Fruit fly (Drosophila melanogaster): Measurements from ENCODE around the gene JhI-21.

The JhI-21 gene

DNA sequence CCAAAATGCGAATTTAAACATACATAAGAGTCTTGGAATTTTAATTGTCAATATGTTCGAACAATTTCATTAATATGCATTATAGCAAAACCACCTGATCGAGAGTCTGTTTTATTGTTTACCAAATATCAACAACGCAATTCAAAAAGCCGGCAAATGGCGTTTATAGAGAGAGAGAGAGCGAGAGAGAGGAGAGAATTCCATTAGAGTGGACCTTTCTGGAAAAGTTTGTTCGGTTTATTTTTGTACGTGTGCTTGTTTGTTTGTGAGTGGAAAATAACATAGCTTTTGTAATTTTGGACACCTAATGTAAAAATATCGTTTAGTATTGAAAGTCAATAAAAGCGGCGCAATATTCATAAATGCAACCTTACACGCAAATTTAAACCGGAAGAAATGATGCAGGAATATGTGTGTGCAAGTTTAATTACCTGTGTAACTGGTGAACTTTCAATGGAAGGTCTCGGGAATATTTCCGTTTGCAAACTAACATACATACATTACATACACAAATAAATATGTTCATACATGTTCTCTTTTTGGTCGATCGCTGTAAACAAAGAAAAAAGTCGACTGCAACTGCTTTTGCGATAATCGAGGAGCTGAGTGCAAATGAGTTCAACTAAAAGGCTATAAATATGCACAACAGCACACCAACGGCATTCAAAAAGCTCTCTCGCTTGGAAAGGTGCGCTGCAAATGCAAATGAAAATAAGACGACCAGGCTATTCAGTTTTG lies 11.1 kb downstream of the JhI-21 start, which contains the start of gene CG6785:
CG6785 (minus strand) TSS at position 588 of the 738 bp plus-strand sequence.
- TF ChIP-seq aop (GFP tag; IDR thresholded peaks at IDR 0.05) (no peak), Tbp (GFP tag; optimal IDR thresholded peaks at IDR 0.05) (no peak), Bdp1 (GFP tag; optimal IDR thresholded peaks at IDR 0.05) (peak; percentile 68), ind (GFP tag; optimal IDR thresholded peaks at IDR 0.05) (peak; percentile 2), dmrt99B (tag; optimal IDR thresholded peaks at IDR 0.05) (peak; percentile 81), eve (GFP tag; optimal IDR thresholded peaks at IDR 0.05) (no peak), Oli (tag; optimal IDR thresholded peaks at IDR 0.05) (peak; percentile 65), CG2129 (GFP tag; IDR thresholded peaks at IDR 0.05; ENCODE audit: partially characterized antibody) (no peak), Dbx (GFP tag; IDR thresholded peaks at IDR 0.05) (peak; percentile 70; the same call in 2 of the 3 replicates), CG7372 (GFP tag; IDR thresholded peaks at IDR 0.05) (no peak), bsh (GFP tag; optimal IDR thresholded peaks at IDR 0.05) (peak; percentile 73 to 89), tgo (GFP tag; IDR thresholded peaks at IDR 0.05) (no peak), CG17186 (GFP tag; optimal IDR thresholded peaks at IDR 0.05) (peak; percentile 66), CG5953 (GFP tag; IDR thresholded peaks at IDR 0.05) (peak; percentile 68; the same call in 1 of the 2 replicates), CHES-1-like (GFP tag; optimal IDR thresholded peaks at IDR 0.05) (peak; percentile 95), hkb (optimal IDR thresholded peaks at IDR 0.05) (no peak), hkb (GFP tag; IDR thresholded peaks at IDR 0.05) (peak; percentile 82), CG10321 (GFP tag; IDR thresholded peaks at IDR 0.05) (peak; percentile 54), caup (GFP tag; optimal IDR thresholded peaks at IDR 0.05; ENCODE audit: severe bottlenecking) (peak; percentile 90), Doc3 (GFP tag; IDR thresholded peaks at IDR 0.05; ENCODE audit: partially characterized antibody) (no peak), lmd (GFP tag; IDR thresholded peaks at IDR 0.05) (no peak), Dip3 (GFP tag; optimal IDR thresholded peaks at IDR 0.05) (peak; percentile 61), Sry-β (GFP tag; optimal IDR thresholded peaks at IDR 0.05) (peak; percentile 66), CG9817 (tag; optimal IDR thresholded peaks at IDR 0.05) (peak; percentile 56), zen (tag; optimal IDR thresholded peaks at IDR 0.05) (peak; percentile 9), sens-2 (GFP tag; IDR thresholded peaks at IDR 0.05) (peak; percentile 29; the same call in 1 of the 2 replicates), CG6175 (GFP tag; IDR thresholded peaks at IDR 0.05) (no peak), HLH3B (GFP tag; IDR thresholded peaks at IDR 0.05) (peak; percentile 69; the same call in 1 of the 2 replicates), chn (GFP tag; optimal IDR thresholded peaks at IDR 0.05) (peak; percentile 35), CG7786 (GFP tag; optimal IDR thresholded peaks at IDR 0.05) (peak; percentile 69), toy (GFP tag; IDR thresholded peaks at IDR 0.05) (no peak), CG15696 (tag; optimal IDR thresholded peaks at IDR 0.05) (peak; percentile 51), CG6654 (GFP tag; optimal IDR thresholded peaks at IDR 0.05) (no peak), btn (GFP tag; optimal IDR thresholded peaks at IDR 0.05) (peak; percentile 65), bcd (GFP tag; optimal IDR thresholded peaks at IDR 0.05) (peak; percentile 66), CG18011 (GFP tag; optimal IDR thresholded peaks at IDR 0.05) (peak; percentile 63), br (optimal IDR thresholded peaks at IDR 0.05) (no peak), dimm (GFP tag; IDR thresholded peaks at IDR 0.05) (no peak), Taf1 (GFP tag; IDR thresholded peaks at IDR 0.05) (no peak), CG1602 (GFP tag; optimal IDR thresholded peaks at IDR 0.05) (peak; percentile 65), cato (GFP tag; optimal IDR thresholded peaks at IDR 0.05; ENCODE audit: borderline replicate concordance) (peak; percentile 64), az2 (GFP tag; optimal IDR thresholded peaks at IDR 0.05) (peak; percentile 72), trh (GFP tag; optimal IDR thresholded peaks at IDR 0.05) (peak; percentile 86), gro (GFP tag; optimal IDR thresholded peaks at IDR 0.05) (peak; percentile 85), wor (GFP tag; IDR thresholded peaks at IDR 0.05) (no peak), Fer1 (GFP tag; optimal IDR thresholded peaks at IDR 0.05) (peak; percentile 90), fd64A (GFP tag; optimal IDR thresholded peaks at IDR 0.05) (peak; percentile 93), Dfd (GFP tag; optimal IDR thresholded peaks at IDR 0.05) (no peak), gsb-n (tag; optimal IDR thresholded peaks at IDR 0.05) (peak; percentile 88), sima (GFP tag; optimal IDR thresholded peaks at IDR 0.05) (peak; percentile 68), Deaf1 (tag; optimal IDR thresholded peaks at IDR 0.05) (peak; percentile 37)
